Fruit fly (Drosophila melanogaster) whole organism, prepupa: ENCODE results near the gene fz3.

Source experiments
- Blimp-1 ChIP-seq: fragments of 200-800 bp; sonication (Bioruptor generic); optimal IDR thresholded peaks from 3 replicates; lab custom pipeline; 2017; ENCODE audit warnings: missing biosample characterization, missing genetic modification characterization, mild to moderate bottlenecking, moderate library complexity, missing genetic modification reagents
- CG10631 ChIP-seq: fragments of 200-800 bp; sonication (Bioruptor generic); optimal IDR thresholded peaks from 2 replicates; lab custom pipeline; 2016; ENCODE audit warnings: missing biosample characterization, missing genetic modification characterization
- CG10669 ChIP-seq: fragments of 200-800 bp; sonication (Bioruptor generic); optimal IDR thresholded peaks from 3 replicates; lab custom pipeline; 2018; ENCODE audit warnings: missing biosample characterization, mild to moderate bottlenecking, missing genetic modification characterization, moderate library complexity
- CG11294 ChIP-seq: fragments of 200-800 bp; sonication (Bioruptor generic); IDR thresholded peaks from 2 replicates; pipeline ENCODE4 v1.3.6; 2022; ENCODE audit warnings: missing biosample characterization, missing genetic modification characterization
- CG11762 ChIP-seq: fragments of 200-800 bp; sonication (Bioruptor generic); optimal IDR thresholded peaks from 3 replicates; lab custom pipeline; 2016; ENCODE audit warnings: missing biosample characterization, missing genetic modification characterization; ENCODE audit not compliant: insufficient read depth
- CG11902 ChIP-seq: fragments of 200-800 bp; sonication (Bioruptor generic); optimal IDR thresholded peaks from 3 replicates; lab custom pipeline; 2016; ENCODE audit warnings: missing biosample characterization, missing genetic modification characterization
- CG15336 ChIP-seq: fragments of 200-800 bp; sonication (Bioruptor generic); IDR thresholded peaks from 2 replicates; pipeline ENCODE4 v1.3.6; 2022; ENCODE audit warnings: missing biosample characterization, missing genetic modification characterization
- CG16779 ChIP-seq: fragments of 200-800 bp; sonication (Bioruptor generic); optimal IDR thresholded peaks from 3 replicates; lab custom pipeline; 2017; ENCODE audit warnings: missing biosample characterization, mild to moderate bottlenecking, missing genetic modification characterization
- CG3032 ChIP-seq: fragments of 200-800 bp; optimal IDR thresholded peaks from 2 replicates; lab custom pipeline; 2019; ENCODE audit warnings: missing biosample characterization, mild to moderate bottlenecking, missing genetic modification characterization, moderate library complexity
- CG34406 ChIP-seq: fragments of 200-800 bp; sonication (Bioruptor generic); optimal IDR thresholded peaks from 3 replicates; lab custom pipeline; 2016; ENCODE audit warnings: missing biosample characterization, missing genetic modification characterization
- CG4318 ChIP-seq: fragments of 200-800 bp; sonication (Bioruptor generic); optimal IDR thresholded peaks from 3 replicates; lab custom pipeline; 2017; ENCODE audit warnings: missing biosample characterization, mild to moderate bottlenecking, missing genetic modification characterization
- CG6163 ChIP-seq: fragments of 200-800 bp; sonication (Bioruptor generic); IDR thresholded peaks from 3 replicates; pipeline ENCODE4 v1.3.6; 2022; ENCODE audit warnings: missing biosample characterization, missing genetic modification characterization
- CG6792 ChIP-seq: fragments of 200-800 bp; sonication (Bioruptor generic); optimal IDR thresholded peaks from 3 replicates; lab custom pipeline; 2016; ENCODE audit warnings: missing biosample characterization, missing genetic modification characterization
- CG6808 ChIP-seq: fragments of 200-800 bp; sonication (Bioruptor generic); optimal IDR thresholded peaks from 3 replicates; lab custom pipeline; 2017; ENCODE audit warnings: missing biosample characterization, missing genetic modification characterization, mild to moderate bottlenecking, moderate library complexity, missing genetic modification reagents
- CG6854 ChIP-seq: fragments of 200-800 bp; sonication (Bioruptor generic); optimal IDR thresholded peaks from 2 replicates; lab custom pipeline; 2017; ENCODE audit warnings: missing biosample characterization, mild to moderate bottlenecking, missing genetic modification characterization
- CG7368 ChIP-seq: fragments of 200-800 bp; sonication (Bioruptor generic); optimal IDR thresholded peaks from 3 replicates; lab custom pipeline; 2016; ENCODE audit warnings: missing biosample characterization, missing genetic modification characterization
- CG8119 ChIP-seq: fragments of 200-800 bp; sonication (Bioruptor generic); IDR thresholded peaks from 3 replicates; pipeline ENCODE4 v1.3.6; 2022; ENCODE audit warnings: missing biosample characterization, missing genetic modification characterization
- CG8319 ChIP-seq: fragments of 200-800 bp; sonication (Bioruptor generic); optimal IDR thresholded peaks from 3 replicates; lab custom pipeline; 2016; ENCODE audit warnings: missing biosample characterization, missing genetic modification characterization
- CG8632 ChIP-seq: fragments of 200-800 bp; sonication (Bioruptor generic); optimal IDR thresholded peaks from 3 replicates; lab custom pipeline; 2016; ENCODE audit warnings: missing biosample characterization, missing genetic modification characterization
- CG9139 ChIP-seq: fragments of 200-800 bp; sonication (Bioruptor generic); optimal IDR thresholded peaks from 3 replicates; lab custom pipeline; 2017; ENCODE audit warnings: missing biosample characterization, mild to moderate bottlenecking, missing genetic modification characterization
- Eip75B ChIP-seq: fragments of 200-800 bp; sonication (Bioruptor generic); optimal IDR thresholded peaks from 3 replicates; lab custom pipeline; 2016; ENCODE audit warnings: missing biosample characterization, missing genetic modification characterization
- Eip93F ChIP-seq: fragments of 200-800 bp; sonication (Bioruptor generic); optimal IDR thresholded peaks from 2 replicates; lab custom pipeline; 2016; ENCODE audit warnings: missing biosample characterization, mild to moderate bottlenecking, missing genetic modification characterization
- Ets21C ChIP-seq: fragments of 200-800 bp; sonication (Bioruptor generic); optimal IDR thresholded peaks from 3 replicates; lab custom pipeline; 2016; ENCODE audit warnings: missing biosample characterization, missing genetic modification characterization
- Gug ChIP-seq: fragments of 200-800 bp; sonication (Bioruptor generic); IDR thresholded peaks from 2 replicates; pipeline ENCODE4 v1.3.6; 2022; ENCODE audit warnings: missing biosample characterization, missing genetic modification characterization
- Hr39 ChIP-seq: fragments of 200-800 bp; sonication (Bioruptor generic); optimal IDR thresholded peaks from 2 replicates; lab custom pipeline; 2016; ENCODE audit warnings: missing biosample characterization, missing genetic modification characterization
- Hr4 ChIP-seq: fragments of 200-800 bp; sonication (Bioruptor generic); optimal IDR thresholded peaks from 3 replicates; lab custom pipeline; 2016; ENCODE audit warnings: missing biosample characterization, missing genetic modification characterization
- OdsH ChIP-seq: fragments of 200-800 bp; sonication (Bioruptor generic); optimal IDR thresholded peaks from 3 replicates; lab custom pipeline; 2016; ENCODE audit warnings: missing biosample characterization, missing genetic modification characterization
- Smox ChIP-seq: fragments of 200-800 bp; sonication (Bioruptor generic); optimal IDR thresholded peaks from 3 replicates; lab custom pipeline; 2016; ENCODE audit warnings: missing biosample characterization, missing genetic modification characterization
- Sox102F ChIP-seq: fragments of 200-800 bp; sonication (Bioruptor generic); optimal IDR thresholded peaks from 2 replicates; lab custom pipeline; 2016; ENCODE audit warnings: missing biosample characterization, mild to moderate bottlenecking, missing genetic modification characterization
- Sox15 ChIP-seq: fragments of 200-800 bp; sonication (Bioruptor generic); optimal IDR thresholded peaks from 3 replicates; lab custom pipeline; 2016; ENCODE audit warnings: missing biosample characterization, missing genetic modification characterization
- acj6 ChIP-seq: fragments of 200-800 bp; sonication (Bioruptor generic); optimal IDR thresholded peaks from 3 replicates; lab custom pipeline; 2016; ENCODE audit warnings: missing biosample characterization, missing genetic modification characterization
- cyc ChIP-seq: fragments of 200-800 bp; sonication (Bioruptor generic); optimal IDR thresholded peaks from 3 replicates; lab custom pipeline; 2016; ENCODE audit warnings: missing biosample characterization, missing genetic modification characterization
- eg ChIP-seq: fragments of 200-800 bp; sonication (Bioruptor generic); IDR thresholded peaks from 3 replicates; pipeline ENCODE4 v1.3.6; 2022; ENCODE audit warnings: missing biosample characterization, missing genetic modification characterization
- esn ChIP-seq: fragments of 200-800 bp; sonication (Bioruptor generic); optimal IDR thresholded peaks from 2 replicates; lab custom pipeline; 2016; ENCODE audit warnings: missing biosample characterization, mild to moderate bottlenecking, missing genetic modification characterization, moderate library complexity
- fd59A ChIP-seq: fragments of 200-800 bp; sonication (Bioruptor generic); optimal IDR thresholded peaks from 2 replicates; lab custom pipeline; 2017; ENCODE audit warnings: missing biosample characterization, mild to moderate bottlenecking, missing genetic modification characterization, missing genetic modification reagents
- fkh ChIP-seq: fragments of 200-800 bp; sonication (Bioruptor generic); optimal IDR thresholded peaks from 3 replicates; lab custom pipeline; 2017; ENCODE audit warnings: missing biosample characterization, mild to moderate bottlenecking, missing genetic modification characterization, moderate library complexity
- lz ChIP-seq: fragments of 200-800 bp; sonication (Bioruptor generic); optimal IDR thresholded peaks from 3 replicates; lab custom pipeline; 2016; ENCODE audit warnings: missing biosample characterization, missing genetic modification characterization
- net ChIP-seq: fragments of 200-800 bp; sonication (Bioruptor generic); optimal IDR thresholded peaks from 3 replicates; lab custom pipeline; 2016; ENCODE audit warnings: missing biosample characterization, missing genetic modification characterization
- pdm3 ChIP-seq: fragments of 200-800 bp; sonication (Bioruptor generic); optimal IDR thresholded peaks from 3 replicates; lab custom pipeline; 2016; ENCODE audit warnings: missing biosample characterization, missing genetic modification characterization
- salr ChIP-seq, 2 experiments: fragments of 200-800 bp; sonication (Bioruptor generic); optimal IDR thresholded peaks; 3 replicates each; lab custom pipeline; 2016 to 2018; ENCODE audit warnings: missing biosample characterization in 2 of 2, missing genetic modification characterization in 2 of 2, mild to moderate bottlenecking in 1 of 2
- spab ChIP-seq: fragments of 200-800 bp; sonication (Bioruptor generic); optimal IDR thresholded peaks from 2 replicates; lab custom pipeline; 2017; ENCODE audit warnings: missing biosample characterization, mild to moderate bottlenecking, missing genetic modification characterization, missing genetic modification reagents
- ss ChIP-seq, 2 experiments: fragments of 200-800 bp; sonication (Bioruptor generic); optimal IDR thresholded peaks; 2 replicates in 1 of 2; 3 replicates in 1 of 2; lab custom pipeline; 2017 to 2018; ENCODE audit warnings: mild to moderate bottlenecking in 2 of 2, missing biosample characterization in 2 of 2, missing genetic modification characterization in 2 of 2, moderate library complexity in 1 of 2
- svp ChIP-seq: fragments of 200-800 bp; sonication (Bioruptor generic); peaks from one replicate; lab custom pipeline; 2016; ENCODE audit warnings: missing biosample characterization, missing genetic modification characterization
- topi ChIP-seq: fragments of 200-800 bp; sonication (Bioruptor generic); optimal IDR thresholded peaks from 3 replicates; lab custom pipeline; 2016; ENCODE audit warnings: missing biosample characterization, missing genetic modification characterization
- vri ChIP-seq: fragments of 200-800 bp; sonication (Bioruptor generic); optimal IDR thresholded peaks from 3 replicates; lab custom pipeline; 2016; ENCODE audit warnings: missing biosample characterization, mild to moderate bottlenecking, missing genetic modification characterization

fz3 gene

DNA sequence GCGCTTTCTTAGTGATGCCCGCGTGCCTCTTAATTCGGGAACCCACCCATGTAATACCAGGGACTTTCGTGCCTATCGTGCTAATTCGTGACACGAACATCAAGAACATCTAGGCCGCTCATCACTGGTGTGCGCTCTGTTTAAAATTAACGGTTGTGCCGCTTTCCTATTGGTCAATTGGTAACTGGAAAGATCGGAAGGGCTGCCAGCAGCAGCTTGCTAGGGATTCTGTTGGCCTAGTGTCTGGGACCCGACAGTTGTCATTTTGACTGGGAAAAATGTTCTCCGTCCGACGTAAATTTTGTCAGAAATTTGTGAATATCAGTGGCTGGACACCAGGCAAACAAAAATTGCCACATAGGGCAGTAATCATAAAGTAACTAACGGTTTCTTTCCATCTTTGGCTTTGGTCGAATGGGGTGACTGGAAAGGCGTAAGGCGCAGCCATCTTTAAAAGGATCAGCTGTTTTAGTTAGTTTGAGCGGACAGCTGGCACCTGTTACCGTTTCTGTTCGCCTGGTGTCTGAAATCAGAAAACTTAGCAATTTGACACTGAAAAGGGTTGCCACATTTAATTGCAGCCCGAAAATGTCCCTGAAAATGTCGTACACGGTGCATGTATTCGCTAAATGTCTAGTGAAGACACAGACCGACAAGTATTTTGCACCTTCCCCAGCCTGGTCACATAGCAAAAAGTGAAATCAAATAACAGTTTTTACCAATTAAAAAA, 10.7 kb upstream of the fz3 start, which contains the start of gene CG5273 (continued):
- peak; percentile 8 to 34 for TF ChIP-seq ss (GFP tag; optimal IDR thresholded peaks at IDR 0.05; lab: Kevin White, UChicago)
- TF ChIP-seq Ets21C (GFP tag; lab: Kevin White, UChicago) = no peak
- TF ChIP-seq, all 60 proteins: peak for 17

DNA sequence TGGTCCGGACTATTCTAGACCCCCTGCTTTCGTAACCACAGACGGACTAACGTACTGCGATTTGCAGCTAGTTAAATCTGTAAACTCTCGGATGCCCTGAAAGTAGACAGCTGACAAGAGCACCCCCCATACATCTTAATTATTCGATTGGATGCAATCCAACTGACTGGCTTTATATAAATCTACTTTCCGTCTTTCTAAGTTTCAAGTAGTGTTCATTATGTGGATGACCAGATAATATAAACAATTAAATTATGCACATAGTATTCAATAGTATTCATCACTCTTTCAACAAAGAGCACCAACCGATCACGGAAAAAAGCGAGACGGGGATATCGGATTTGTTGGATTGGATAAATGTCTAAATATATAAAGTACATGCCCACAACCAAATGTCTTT, 7.7 kb upstream of the fz3 start:
- TF ChIP-seq vri (GFP tag; lab: Kevin White, UChicago) = no peak
- no peak for TF ChIP-seq CG4318 (GFP tag; lab: Kevin White, UChicago)
- no peak for TF ChIP-seq acj6 (GFP tag; lab: Kevin White, UChicago)
- no peak for TF ChIP-seq Gug
- TF ChIP-seq ss (GFP tag; optimal IDR thresholded peaks at IDR 0.05; lab: Kevin White, UChicago) = no peak
- TF ChIP-seq CG8119 = no peak
- TF ChIP-seq net (GFP tag; lab: Kevin White, UChicago) = no peak
- TF ChIP-seq CG6792 = no peak
- no peak for TF ChIP-seq pdm3 (GFP tag; lab: Kevin White, UChicago)
- no peak for TF ChIP-seq CG8632 (GFP tag; lab: Kevin White, UChicago)
- no peak for TF ChIP-seq CG11902 (GFP tag; lab: Kevin White, UChicago)
- no peak for TF ChIP-seq CG15336 (GFP tag; lab: Robert Waterston, UW)
- no peak for TF ChIP-seq Eip93F (GFP tag; lab: Kevin White, UChicago)
- TF ChIP-seq CG8319 (GFP tag; lab: Kevin White, UChicago) = no peak
- no peak for TF ChIP-seq CG34406 (GFP tag; lab: Kevin White, UChicago)
- no peak for TF ChIP-seq Hr39 (GFP tag; lab: Kevin White, UChicago)
- TF ChIP-seq CG10669 = no peak
- TF ChIP-seq Hr4 (GFP tag; lab: Kevin White, UChicago) = no peak
- no peak for TF ChIP-seq CG11294 (GFP tag; lab: Robert Waterston, UW)
- TF ChIP-seq CG11762 (GFP tag; lab: Kevin White, UChicago) = no peak

DNA sequence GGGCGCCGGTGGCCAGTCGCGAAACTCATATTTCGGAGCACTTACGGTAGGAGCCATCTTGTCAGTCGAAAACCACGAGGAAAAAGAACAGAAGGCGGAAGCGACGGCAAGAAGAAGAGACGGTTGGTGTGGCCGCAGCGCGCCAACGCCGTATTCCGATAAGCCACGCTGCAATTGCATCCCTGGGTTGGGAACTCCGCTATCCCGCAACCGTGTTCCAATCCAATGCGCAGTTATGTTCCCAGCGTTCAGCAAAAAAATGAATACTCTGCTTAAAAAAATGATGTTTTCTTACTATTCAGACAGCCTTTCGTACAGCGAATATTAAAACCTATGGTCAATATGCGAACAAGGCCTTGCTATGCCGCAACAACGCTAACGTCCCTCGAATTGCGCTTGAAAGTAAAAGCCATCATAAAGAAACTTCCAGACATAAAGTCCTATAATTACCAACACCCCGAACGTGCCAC, 4.7 kb upstream of the fz3 start, which contains the start of gene RpL22:
Gene RpL22, minus strand, starts transcription at position 92 of the 470 bp plus-strand sequence.
- TF ChIP-seq svp (GFP tag; lab: Kevin White, UChicago) = peak; percentile 60
- peak; percentile 82 for TF ChIP-seq topi (GFP tag; lab: Kevin White, UChicago)
- TF ChIP-seq cyc (GFP tag; lab: Kevin White, UChicago) = peak; percentile 81
- TF ChIP-seq eg = peak; percentile 82
- peak; percentile 71 for TF ChIP-seq vri (GFP tag; lab: Kevin White, UChicago)
- peak; percentile 89 for TF ChIP-seq CG6163 (GFP tag; lab: Robert Waterston, UW)
- peak; percentile 22 for TF ChIP-seq spab (GFP tag; lab: Kevin White, UChicago)
- TF ChIP-seq CG8319 (GFP tag; lab: Kevin White, UChicago) = peak; percentile 42
- TF ChIP-seq Smox (GFP tag; lab: Kevin White, UChicago) = peak; percentile 72
- peak; percentile 67 for TF ChIP-seq Hr39 (GFP tag; lab: Kevin White, UChicago)
- peak; percentile 66 for TF ChIP-seq OdsH (GFP tag; lab: Kevin White, UChicago)
- TF ChIP-seq Sox15 (GFP tag; lab: Kevin White, UChicago) = peak; percentile 21
- peak; percentile 84 for TF ChIP-seq esn (GFP tag; lab: Kevin White, UChicago)
- TF ChIP-seq Blimp-1 (GFP tag; lab: Kevin White, UChicago) = peak; percentile 72
- peak; percentile 67 for TF ChIP-seq CG6808 (GFP tag; lab: Kevin White, UChicago)
- TF ChIP-seq CG6854 (GFP tag; lab: Kevin White, UChicago) = peak; percentile 91
- TF ChIP-seq Sox102F (GFP tag; lab: Kevin White, UChicago) = peak; percentile 66
- peak; percentile 48 for TF ChIP-seq CG10669
- peak; percentile 77 for TF ChIP-seq CG9139 (GFP tag; lab: Kevin White, UChicago)
- peak; percentile 68 for TF ChIP-seq Eip75B (GFP tag; lab: Kevin White, UChicago)
- peak; percentile 75 for TF ChIP-seq CG16779
- peak; percentile 66 for TF ChIP-seq fkh
- TF ChIP-seq CG8119 = peak; percentile 44; the same call in 2 of the 3 replicates
- TF ChIP-seq CG7368 = peak; percentile 81
- peak; percentile 55 for TF ChIP-seq CG3032 (tag; lab: Kevin White, UChicago)
- TF ChIP-seq fd59A (GFP tag; lab: Kevin White, UChicago) = peak; percentile 18
- peak; percentile 82 for TF ChIP-seq lz (GFP tag; lab: Kevin White, UChicago)
- TF ChIP-seq net (GFP tag; lab: Kevin White, UChicago) = peak; percentile 82
- TF ChIP-seq salr (GFP tag; optimal IDR thresholded peaks at IDR 0.05; lab: Kevin White, UChicago) = peak; percentile 8 to 73
- peak; percentile 51 for TF ChIP-seq CG11762 (GFP tag; lab: Kevin White, UChicago)
- TF ChIP-seq Hr4 (GFP tag; lab: Kevin White, UChicago) = peak; percentile 3
- peak; percentile 58 for TF ChIP-seq acj6 (GFP tag; lab: Kevin White, UChicago)
- TF ChIP-seq CG10631 (GFP tag; lab: Kevin White, UChicago) = peak; percentile 52
